Fruit fly (Drosophila melanogaster): ENCODE results near the gene CG13300.

The CG13300 gene

dm6 chr3L:6285412-6285811, 66.8 kb downstream of the CG13300 start (continued):
- peak; percentile 55 for TF ChIP-seq nom (GFP tag; optimal IDR thresholded peaks at IDR 0.05)
- no peak for TF ChIP-seq CG11085 (GFP tag; IDR thresholded peaks at IDR 0.05)
- no peak for TF ChIP-seq prd (optimal IDR thresholded peaks at IDR 0.05)
- no peak for TF ChIP-seq prd (GFP tag; IDR thresholded peaks at IDR 0.05)
- no peak for TF ChIP-seq Hand (GFP tag; optimal IDR thresholded peaks at IDR 0.05)
- no peak for TF ChIP-seq stwl (tag; optimal IDR thresholded peaks at IDR 0.05)
- 0 out of 4 replicates have a peak, but pooled peaks have one; percentile 28 for TF ChIP-seq Dll (GFP tag; IDR thresholded peaks at IDR 0.05; ENCODE audit: partially characterized antibody)
- TF ChIP-seq H15 (GFP tag; IDR thresholded peaks at IDR 0.05): peak; percentile 12; the same call in 1 of the 3 replicates
- peak; percentile 20 for TF ChIP-seq corto (GFP tag; optimal IDR thresholded peaks at IDR 0.05)
- no peak for TF ChIP-seq h (optimal IDR thresholded peaks at IDR 0.05)
- no peak for TF ChIP-seq CG14860 (GFP tag; IDR thresholded peaks at IDR 0.05; ENCODE audit: partially characterized antibody)
